Fruit fly (Drosophila melanogaster) whole organism, embryonic: ENCODE data around the gene Dap160.

Experiments
- CG11456 ChIP-seq: fragments of 200-800 bp; sonication (Bioruptor generic); IDR thresholded peaks from 3 replicates; pipeline ENCODE4 v1.3.6; 2022; ENCODE audit warnings: missing biosample characterization, missing genetic modification characterization
- CG4707 ChIP-seq: fragments of 200-800 bp; sonication (Bioruptor generic); optimal IDR thresholded peaks from 2 replicates; lab custom pipeline; 2018; ENCODE audit warnings: missing biosample characterization, mild to moderate bottlenecking, missing genetic modification characterization, moderate library complexity
- Chrac-16 ChIP-seq: fragments of 200-800 bp; sonication (Bioruptor generic); optimal IDR thresholded peaks from 3 replicates; lab custom pipeline; 2016; ENCODE audit warnings: missing biosample characterization, missing genetic modification characterization
- HLHmδ ChIP-seq: fragments of 200-800 bp; sonication (Bioruptor generic); optimal IDR thresholded peaks from 2 replicates; lab custom pipeline; 2018; ENCODE audit warnings: missing biosample characterization, mild to moderate bottlenecking, missing genetic modification characterization, moderate library complexity
- Sox102F ChIP-seq: fragments of 200-800 bp; sonication (Bioruptor generic); optimal IDR thresholded peaks from 2 replicates; lab custom pipeline; 2018; ENCODE audit warnings: missing biosample characterization, mild to moderate bottlenecking, missing genetic modification characterization, moderate library complexity
- Xbp1 ChIP-seq: fragments of 200-800 bp; sonication (Bioruptor generic); optimal IDR thresholded peaks from 3 replicates; lab custom pipeline; 2016; ENCODE audit warnings: missing biosample characterization, mild to moderate bottlenecking, missing genetic modification characterization
- fd64A ChIP-seq: fragments of 200-800 bp; sonication (Bioruptor generic); optimal IDR thresholded peaks from 3 replicates; lab custom pipeline; 2018; ENCODE audit warnings: missing biosample characterization, mild to moderate bottlenecking, missing genetic modification characterization
- fru ChIP-seq: fragments of >200 bp; optimal IDR thresholded peaks from 2 replicates; lab custom pipeline; 2017
- insv ChIP-seq, 2 experiments: fragments of 200-800 bp; sonication (Bioruptor generic); optimal IDR thresholded peaks; 3 replicates each; lab custom pipeline; 2016 to 2018; ENCODE audit warnings: missing biosample characterization in 2 of 2, missing genetic modification characterization in 2 of 2

DNA sequence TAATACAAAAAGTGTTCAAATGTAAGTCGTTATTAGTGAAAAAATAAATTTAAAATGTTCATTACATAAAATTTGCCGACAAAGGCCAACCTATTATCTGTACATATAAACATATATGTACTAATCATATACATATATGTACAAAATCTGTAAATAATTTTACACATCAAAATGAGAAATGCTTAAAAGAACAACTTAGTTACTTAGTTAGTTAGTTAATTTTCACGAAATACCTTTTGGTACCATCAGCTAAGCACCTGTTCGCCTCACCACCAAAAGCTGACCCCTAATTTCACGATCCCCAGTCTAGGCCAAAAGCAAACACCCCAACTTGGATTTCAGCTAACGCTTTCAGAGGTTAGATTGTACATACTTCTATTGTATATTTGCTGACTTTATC, 53.1 kb downstream of the Dap160 start, which contains the start of gene CG9259:
- no peak for TF ChIP-seq fd64A (GFP tag; lab: Kevin White, UChicago)
- no peak for TF ChIP-seq Xbp1 (GFP tag; lab: Kevin White, UChicago)
- no peak for TF ChIP-seq insv (GFP tag; optimal IDR thresholded peaks at IDR 0.05; lab: Kevin White, UChicago)
- no peak for TF ChIP-seq CG4707 (GFP tag; lab: Kevin White, UChicago)
- TF ChIP-seq fru (lab: Kevin White, UChicago): no peak
- no peak for TF ChIP-seq CG11456
- no peak for TF ChIP-seq Sox102F (GFP tag; lab: Kevin White, UChicago)
- TF ChIP-seq HLHmδ (GFP tag; lab: Kevin White, UChicago): no peak
- TF ChIP-seq Chrac-16 (GFP tag; lab: Kevin White, UChicago): no peak
